Fruit fly (Drosophila melanogaster): Measurements from ENCODE around the gene Ir8a.

The Ir8a gene

dm6 chrX:9252051-9252708, 15.8 kb upstream of the Ir8a start:
- TF ChIP-seq Dek (tag; optimal IDR thresholded peaks at IDR 0.05) (no peak), dati (GFP tag; IDR thresholded peaks at IDR 0.05) (0 out of 2 replicates have a peak, but pooled peaks have one; percentile 16), Trl (optimal IDR thresholded peaks at IDR 0.05) (peak in 1 of 2 experiments; percentile 29), Trl (GFP tag; optimal IDR thresholded peaks at IDR 0.05) (no peak), Sox100B (GFP tag; optimal IDR thresholded peaks at IDR 0.05) (no peak), Ets65A (GFP tag) (peak; percentile 88), CG11696 (GFP tag; IDR thresholded peaks at IDR 0.05) (peak; percentile 68), CG1024 (GFP tag; IDR thresholded peaks at IDR 0.05) (no peak), phol (tag; optimal IDR thresholded peaks at IDR 0.05) (no peak), CG3281 (GFP tag; optimal IDR thresholded peaks at IDR 0.05) (no peak), CG6683 (GFP tag; optimal IDR thresholded peaks at IDR 0.05) (no peak), NK7.1 (GFP tag; optimal IDR thresholded peaks at IDR 0.05) (no peak), CG2116 (GFP tag; optimal IDR thresholded peaks at IDR 0.05) (no peak), CG10431 (GFP tag; optimal IDR thresholded peaks at IDR 0.05) (no peak), kni (GFP tag; optimal IDR thresholded peaks at IDR 0.05) (no peak), hkb (optimal IDR thresholded peaks at IDR 0.05) (no peak), hkb (GFP tag; IDR thresholded peaks at IDR 0.05) (0 out of 2 replicates have a peak, but pooled peaks have one; percentile 21), sim (GFP tag; IDR thresholded peaks at IDR 0.05) (no peak), CG5953 (GFP tag; IDR thresholded peaks at IDR 0.05) (peak; percentile 56; the same call in 1 of the 2 replicates), Sox102F (GFP tag; optimal IDR thresholded peaks at IDR 0.05) (no peak), CG14441 (GFP tag; IDR thresholded peaks at IDR 0.05) (0 out of 2 replicates have a peak, but pooled peaks have one; percentile 17), HLHmδ (GFP tag; optimal IDR thresholded peaks at IDR 0.05) (no peak), ci (GFP tag; IDR thresholded peaks at IDR 0.05) (peak; percentile 63; the same call in 2 of the 3 replicates), dmrt11E (tag; optimal IDR thresholded peaks at IDR 0.05) (no peak), CG12769 (tag; optimal IDR thresholded peaks at IDR 0.05) (no peak), Xrp1 (GFP tag; IDR thresholded peaks at IDR 0.05) (no peak), nom (GFP tag; optimal IDR thresholded peaks at IDR 0.05) (peak; percentile 54), otp (GFP tag; IDR thresholded peaks at IDR 0.05) (0 out of 3 replicates have a peak, but pooled peaks have one; percentile 12), ttk (GFP tag; IDR thresholded peaks at IDR 0.05) (0 out of 2 replicates have a peak, but pooled peaks have one; percentile 12), Adf1 (GFP tag; IDR thresholded peaks at IDR 0.05) (no peak), cwo (GFP tag; optimal IDR thresholded peaks at IDR 0.05) (no peak), CG14050 (GFP tag; IDR thresholded peaks at IDR 0.05) (no peak), Drgx (GFP tag; IDR thresholded peaks at IDR 0.05) (peak; percentile 65), Med (GFP tag) (peak; percentile 70), pho (GFP tag; optimal IDR thresholded peaks at IDR 0.05) (no peak)

dm6 chrX:9251212-9251877, 15.0 kb upstream of the Ir8a start:
- no peak for TF ChIP-seq CG14014 (GFP tag; IDR thresholded peaks at IDR 0.05)
- TF ChIP-seq klu (GFP tag; IDR thresholded peaks at IDR 0.05), result no peak
- TF ChIP-seq tap (tag; optimal IDR thresholded peaks at IDR 0.05), result no peak
- TF ChIP-seq BtbVII (GFP tag; optimal IDR thresholded peaks at IDR 0.05), result no peak
- peak in 1 of 2 experiments; percentile 8 for TF ChIP-seq Hr78 (GFP tag; optimal IDR thresholded peaks at IDR 0.05)
- TF ChIP-seq HLH54F (GFP tag; optimal IDR thresholded peaks at IDR 0.05), result no peak
- no peak for TF ChIP-seq sc (optimal IDR thresholded peaks at IDR 0.05)
- TF ChIP-seq sc (GFP tag; optimal IDR thresholded peaks at IDR 0.05), result no peak
- no peak for TF ChIP-seq Dref (GFP tag; IDR thresholded peaks at IDR 0.05)
- TF ChIP-seq Ets65A (GFP tag), result peak; percentile 85
- TF ChIP-seq seq (GFP tag; IDR thresholded peaks at IDR 0.05), result no peak
- no peak for TF ChIP-seq Dip2 (GFP tag; IDR thresholded peaks at IDR 0.05)
- TF ChIP-seq odd (GFP tag; optimal IDR thresholded peaks at IDR 0.05), result no peak
- no peak for TF ChIP-seq CG8089 (GFP tag; optimal IDR thresholded peaks at IDR 0.05)
- TF ChIP-seq ssp (GFP tag; IDR thresholded peaks at IDR 0.05), result no peak
- TF ChIP-seq CG18599 (GFP tag; optimal IDR thresholded peaks at IDR 0.05), result peak; percentile 18
- TF ChIP-seq z (GFP tag; IDR thresholded peaks at IDR 0.05), result no peak
- TF ChIP-seq so (GFP tag; IDR thresholded peaks at IDR 0.05), result 0 out of 3 replicates have a peak, but pooled peaks have one; percentile 8
